Worm (Caenorhabditis elegans): ENCODE data around the gene C34F11.1.

DNA sequence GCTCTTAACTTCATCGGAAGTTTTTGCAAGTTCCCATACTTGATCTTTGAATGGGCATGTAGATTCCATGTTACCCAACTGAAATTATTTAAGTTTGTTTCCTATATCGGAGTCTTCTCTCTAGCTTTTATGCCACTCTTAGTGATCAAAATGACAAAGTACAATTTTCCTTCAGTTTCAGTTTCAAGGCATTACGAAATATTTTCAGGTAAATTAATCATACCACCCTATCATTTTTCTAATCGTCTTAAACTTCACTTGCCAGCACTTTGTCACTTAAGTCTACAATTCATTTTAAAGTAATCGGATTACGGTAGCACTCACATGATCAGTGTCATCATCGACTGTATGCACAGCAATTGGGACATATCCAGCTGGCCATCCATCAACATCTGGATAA, 22.0 kb downstream of the C34F11.1 start:
- TF ChIP-seq efl-1 (GFP tag; optimal IDR thresholded peaks at IDR 0.05) (no peak), ztf-3 (GFP tag; optimal IDR thresholded peaks at IDR 0.05) (no peak), snpc-3.4 (tag; optimal IDR thresholded peaks at IDR 0.05) (no peak), nfya-1 (tag; optimal IDR thresholded peaks at IDR 0.05; ENCODE audit: borderline replicate concordance, insufficient read depth) (no peak), chd-7 (tag; optimal IDR thresholded peaks at IDR 0.05) (no peak), B0261.1 (tag; optimal IDR thresholded peaks at IDR 0.05) (no peak), cebp-2 (GFP tag; IDR thresholded peaks at IDR 0.05) (no peak), fkh-3 (tag; optimal IDR thresholded peaks at IDR 0.05) (no peak), D2030.7 (GFP tag; IDR thresholded peaks at IDR 0.05) (no peak), unc-62 (GFP tag; optimal IDR thresholded peaks at IDR 0.05) (no peak), ztf-26 (tag; optimal IDR thresholded peaks at IDR 0.05) (no peak)

Data from whole organism, young adult.